Fruit fly (Drosophila melanogaster): ENCODE data around the gene CG43322.

Gene CG43322

DNA sequence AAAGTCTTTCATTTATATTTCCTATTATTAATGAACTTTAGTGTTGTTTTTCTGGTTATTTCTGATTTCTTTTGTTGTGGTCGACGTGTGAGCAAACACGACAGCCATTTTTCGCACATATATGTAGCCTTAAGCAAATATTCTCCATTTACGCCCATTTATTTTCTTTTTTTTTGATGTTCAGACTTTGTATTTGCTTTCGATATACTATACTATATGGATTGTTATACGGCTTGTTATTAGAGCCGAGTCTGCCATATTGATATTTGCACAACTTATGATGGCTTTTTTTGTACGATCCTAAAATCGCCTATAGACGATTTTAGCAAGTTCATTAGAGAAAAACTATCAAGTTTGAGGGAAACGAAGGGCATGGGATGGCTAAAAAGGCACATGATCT, 34.5 kb downstream of the CG43322 start:
- TF ChIP-seq OdsH (GFP tag; optimal IDR thresholded peaks at IDR 0.05) = peak; percentile 17
- TF ChIP-seq Dif (GFP tag; optimal IDR thresholded peaks at IDR 0.05; ENCODE audit: partially characterized antibody) = no peak

DNA sequence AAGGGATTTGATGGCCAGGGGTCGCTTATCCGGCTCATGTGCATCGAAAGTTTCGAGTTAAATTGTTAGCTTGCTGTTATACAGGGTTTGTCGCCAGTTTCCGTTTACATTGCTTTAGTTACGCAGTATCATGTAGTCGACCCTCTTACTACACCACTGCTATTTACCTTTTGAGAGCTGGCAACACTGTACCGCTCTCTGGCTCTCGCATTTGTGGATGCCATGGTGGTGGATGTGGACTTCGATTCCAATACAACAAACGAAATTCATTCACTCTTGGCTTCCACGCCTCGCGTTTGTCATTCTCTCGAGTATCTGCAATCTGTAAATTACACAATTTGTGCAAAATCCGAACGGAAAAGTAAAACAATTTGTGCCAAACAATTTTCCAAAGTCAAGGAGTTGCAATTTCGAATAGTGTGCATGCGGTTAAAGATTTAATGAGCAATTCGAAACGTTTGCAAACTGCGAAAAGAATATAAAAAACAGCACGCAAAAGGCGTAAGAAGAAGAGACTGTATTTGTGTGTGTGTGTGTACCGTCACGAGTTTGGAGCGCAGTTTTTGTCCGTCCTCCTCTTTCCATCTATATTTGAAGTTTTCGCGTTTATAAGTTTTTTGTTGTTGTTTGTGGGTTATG, 35.9 kb downstream of the CG43322 start:
- TF ChIP-seq brk (GFP tag; optimal IDR thresholded peaks at IDR 0.05) = peak; percentile 13
- no peak for TF ChIP-seq dmrt93B (GFP tag; optimal IDR thresholded peaks at IDR 0.05)
- peak; percentile 78 for TF ChIP-seq woc (GFP tag; optimal IDR thresholded peaks at IDR 0.05)
- TF ChIP-seq Hr78 (GFP tag; optimal IDR thresholded peaks at IDR 0.05) = no peak
- no peak for TF ChIP-seq usp (GFP tag; optimal IDR thresholded peaks at IDR 0.05)
- TF ChIP-seq jim (GFP tag; optimal IDR thresholded peaks at IDR 0.05) = no peak
- TF ChIP-seq br (GFP tag; optimal IDR thresholded peaks at IDR 0.05) = no peak
- TF ChIP-seq sv (GFP tag; optimal IDR thresholded peaks at IDR 0.05) = no peak
- no peak for TF ChIP-seq Rel (GFP tag; optimal IDR thresholded peaks at IDR 0.05)
- peak; percentile 41 for TF ChIP-seq Rel (tag; optimal IDR thresholded peaks at IDR 0.05)
- TF ChIP-seq Abd-B (GFP tag; optimal IDR thresholded peaks at IDR 0.05) = no peak
- no peak for TF ChIP-seq Mio (GFP tag; optimal IDR thresholded peaks at IDR 0.05)
- no peak for TF ChIP-seq ey (GFP tag; optimal IDR thresholded peaks at IDR 0.05)
- TF ChIP-seq Dfd (GFP tag; optimal IDR thresholded peaks at IDR 0.05) = no peak
- TF ChIP-seq OdsH (GFP tag; optimal IDR thresholded peaks at IDR 0.05) = no peak
- no peak for TF ChIP-seq lola (GFP tag; optimal IDR thresholded peaks at IDR 0.05)
- TF ChIP-seq CrebA (GFP tag; optimal IDR thresholded peaks at IDR 0.05; ENCODE audit: borderline replicate concordance) = no peak
- peak; percentile 16 for TF ChIP-seq h (GFP tag; optimal IDR thresholded peaks at IDR 0.05)
- TF ChIP-seq Jra (GFP tag; optimal IDR thresholded peaks at IDR 0.05) = no peak
- TF ChIP-seq psq (GFP tag; optimal IDR thresholded peaks at IDR 0.05) = peak; percentile 37
- TF ChIP-seq tai (GFP tag; optimal IDR thresholded peaks at IDR 0.05) = no peak
- TF ChIP-seq foxo (GFP tag; optimal IDR thresholded peaks at IDR 0.05) = peak; percentile 1 to 15
- TF ChIP-seq GATAd (GFP tag; optimal IDR thresholded peaks at IDR 0.05) = no peak
- TF ChIP-seq Hr83 (GFP tag; optimal IDR thresholded peaks at IDR 0.05; ENCODE audit: poor library complexity, severe bottlenecking) = peak; percentile 67
- TF ChIP-seq CG9705 (GFP tag; optimal IDR thresholded peaks at IDR 0.05) = no peak
- no peak for TF ChIP-seq pan (optimal IDR thresholded peaks at IDR 0.05)
- TF ChIP-seq CG32264 (GFP tag; optimal IDR thresholded peaks at IDR 0.05) = no peak
- TF ChIP-seq Dif (GFP tag; optimal IDR thresholded peaks at IDR 0.05; ENCODE audit: partially characterized antibody) = peak; percentile 60
- peak; percentile 1 for TF ChIP-seq fru (GFP tag; optimal IDR thresholded peaks at IDR 0.05)
- peak; percentile 5 for TF ChIP-seq HLH106 (tag; optimal IDR thresholded peaks at IDR 0.05)
- TF ChIP-seq Hnf4 (GFP tag; optimal IDR thresholded peaks at IDR 0.05) = peak; percentile 65
- no peak for TF ChIP-seq N (GFP tag; optimal IDR thresholded peaks at IDR 0.05)
- no peak for TF ChIP-seq rgr (GFP tag; optimal IDR thresholded peaks at IDR 0.05)
- no peak for TF ChIP-seq Myc (optimal IDR thresholded peaks at IDR 0.05)
- peak; percentile 60 for TF ChIP-seq Sp1 (GFP tag; optimal IDR thresholded peaks at IDR 0.05)
- TF ChIP-seq sage (GFP tag; optimal IDR thresholded peaks at IDR 0.05) = no peak
- no peak for TF ChIP-seq dsf (GFP tag; optimal IDR thresholded peaks at IDR 0.05; ENCODE audit: borderline replicate concordance)
- peak in 1 of 2 experiments; percentile 39 for TF ChIP-seq dl (GFP tag; optimal IDR thresholded peaks at IDR 0.05; ENCODE audit: insufficient read depth in 1 of 2, partially characterized antibody in 2 of 2)
- no peak for TF ChIP-seq Vsx2 (GFP tag; optimal IDR thresholded peaks at IDR 0.05; ENCODE audit: partially characterized antibody)

DNA sequence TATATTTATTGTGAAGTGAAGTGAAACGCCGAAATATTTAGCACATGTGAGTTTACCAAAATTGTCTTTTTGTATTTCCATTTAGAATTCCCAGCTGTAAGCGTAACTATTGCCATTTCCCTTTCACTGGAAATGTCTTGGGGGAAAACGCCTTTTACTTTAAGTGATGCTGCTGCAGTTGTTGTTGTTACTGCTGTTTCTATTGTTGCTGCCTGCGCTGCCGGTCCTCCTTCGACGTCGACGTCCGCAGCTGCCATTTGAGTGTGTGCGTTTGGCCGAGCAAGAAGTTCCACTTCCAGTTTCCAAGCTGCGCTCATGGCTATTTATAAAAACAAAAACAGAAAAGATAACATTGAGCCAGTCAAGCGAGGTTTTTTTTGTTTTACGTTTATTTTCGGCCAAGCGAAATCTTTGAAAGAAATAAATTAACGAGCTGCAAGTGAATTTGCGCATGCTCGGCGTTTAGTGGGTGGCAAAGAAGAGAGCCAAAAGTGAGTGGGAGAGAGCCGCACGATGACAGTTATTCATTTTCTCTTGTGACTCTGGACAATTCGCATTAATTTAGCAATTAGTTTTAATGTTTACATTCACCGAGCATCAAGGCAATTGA, 36.6 kb downstream of the CG43322 start:
- TF ChIP-seq dsf (GFP tag; optimal IDR thresholded peaks at IDR 0.05; ENCODE audit: borderline replicate concordance) = no peak
- no peak for TF ChIP-seq Abd-B (GFP tag; optimal IDR thresholded peaks at IDR 0.05)
- no peak for TF ChIP-seq pan (optimal IDR thresholded peaks at IDR 0.05)
- TF ChIP-seq lola (GFP tag; optimal IDR thresholded peaks at IDR 0.05) = no peak
- no peak for TF ChIP-seq rgr (GFP tag; optimal IDR thresholded peaks at IDR 0.05)
- no peak for TF ChIP-seq Vsx2 (GFP tag; optimal IDR thresholded peaks at IDR 0.05; ENCODE audit: partially characterized antibody)
- TF ChIP-seq GATAd (GFP tag; optimal IDR thresholded peaks at IDR 0.05) = no peak
- no peak for TF ChIP-seq Hr83 (GFP tag; optimal IDR thresholded peaks at IDR 0.05; ENCODE audit: poor library complexity, severe bottlenecking)
- TF ChIP-seq h (GFP tag; optimal IDR thresholded peaks at IDR 0.05) = no peak
- TF ChIP-seq CrebA (GFP tag; optimal IDR thresholded peaks at IDR 0.05; ENCODE audit: borderline replicate concordance) = no peak
- no peak for TF ChIP-seq CG32264 (GFP tag; optimal IDR thresholded peaks at IDR 0.05)
- no peak for TF ChIP-seq Rel (GFP tag; optimal IDR thresholded peaks at IDR 0.05)
- TF ChIP-seq Rel (tag; optimal IDR thresholded peaks at IDR 0.05) = no peak
